Fruit fly (Drosophila melanogaster): ENCODE data around the gene Raf.
A peak's percentile ranks its signal among the peaks of the same experiment; 100 is the strongest.

Raf gene

dm6 chrX:2329312-2329711 is 34.0 kb downstream of the Raf start (continued):
- TF ChIP-seq CG8388 (GFP tag; optimal IDR thresholded peaks at IDR 0.05) (peak; percentile 66), Atf3 (GFP tag; optimal IDR thresholded peaks at IDR 0.05) (peak; percentile 69), CG7372 (GFP tag; IDR thresholded peaks at IDR 0.05) (peak; percentile 61), CG1647 (GFP tag; optimal IDR thresholded peaks at IDR 0.05) (peak; percentile 28), sim (GFP tag; IDR thresholded peaks at IDR 0.05) (peak; percentile 54; the same call in 1 of the 2 replicates), CG16779 (GFP tag; IDR thresholded peaks at IDR 0.05) (no peak), ewg (GFP tag; optimal IDR thresholded peaks at IDR 0.05) (peak; percentile 55), CG6272 (GFP tag; IDR thresholded peaks at IDR 0.05) (peak; percentile 58), CG11398 (GFP tag; optimal IDR thresholded peaks at IDR 0.05) (peak; percentile 80), slbo (GFP tag; IDR thresholded peaks at IDR 0.05) (peak; percentile 82), eyg (GFP tag; optimal IDR thresholded peaks at IDR 0.05) (peak; percentile 37), Atf6 (GFP tag; IDR thresholded peaks at IDR 0.05) (peak; percentile 63), CG2120 (GFP tag; optimal IDR thresholded peaks at IDR 0.05) (peak; percentile 86), B-H2 (GFP tag; optimal IDR thresholded peaks at IDR 0.05) (no peak), CG6689 (GFP tag; IDR thresholded peaks at IDR 0.05) (peak; percentile 66), CG13894 (tag; optimal IDR thresholded peaks at IDR 0.05) (no peak), Hr39 (optimal IDR thresholded peaks at IDR 0.05) (no peak), wor (GFP tag; IDR thresholded peaks at IDR 0.05) (peak; percentile 72), CG18764 (GFP tag; optimal IDR thresholded peaks at IDR 0.05) (peak; percentile 46), zen2 (GFP tag; IDR thresholded peaks at IDR 0.05; ENCODE audit: partially characterized antibody) (no peak), zfh2 (GFP tag; optimal IDR thresholded peaks at IDR 0.05) (peak; percentile 51), sc (optimal IDR thresholded peaks at IDR 0.05) (no peak), sc (GFP tag; optimal IDR thresholded peaks at IDR 0.05) (peak; percentile 7), trh (GFP tag; optimal IDR thresholded peaks at IDR 0.05) (peak; percentile 48), vfl (GFP tag; optimal IDR thresholded peaks at IDR 0.05) (peak; percentile 63), insv (GFP tag; optimal IDR thresholded peaks at IDR 0.05) (no peak), MESR4 (GFP tag; optimal IDR thresholded peaks at IDR 0.05) (no peak), Opbp (GFP tag; IDR thresholded peaks at IDR 0.05; ENCODE audit: partially characterized antibody) (no peak), CrebB (tag; optimal IDR thresholded peaks at IDR 0.05) (peak; percentile 3), sisA (GFP tag; IDR thresholded peaks at IDR 0.05) (peak; percentile 78), Trl (optimal IDR thresholded peaks at IDR 0.05) (no peak), Trl (GFP tag; optimal IDR thresholded peaks at IDR 0.05) (peak; percentile 66), CG3847 (GFP tag; IDR thresholded peaks at IDR 0.05) (peak; percentile 53), CG34422 (GFP tag; IDR thresholded peaks at IDR 0.05) (0 out of 3 replicates have a peak, but pooled peaks have one; percentile 22), CG16863 (GFP tag; optimal IDR thresholded peaks at IDR 0.05) (peak; percentile 87), CG18262 (tag; optimal IDR thresholded peaks at IDR 0.05) (peak; percentile 74), dpn (GFP tag; optimal IDR thresholded peaks at IDR 0.05) (peak; percentile 81 to 88), NC2α (GFP tag; optimal IDR thresholded peaks at IDR 0.05) (peak; percentile 48), Oli (tag; optimal IDR thresholded peaks at IDR 0.05) (peak; percentile 66), CG8359 (GFP tag; optimal IDR thresholded peaks at IDR 0.05; ENCODE audit: borderline replicate concordance) (no peak), sens (GFP tag) (peak; percentile 95), CG6854 (GFP tag; optimal IDR thresholded peaks at IDR 0.05) (peak; percentile 38), TFAM (GFP tag; optimal IDR thresholded peaks at IDR 0.05) (no peak), BEAF-32 (GFP tag; optimal IDR thresholded peaks at IDR 0.05) (no peak), CG6254 (GFP tag; optimal IDR thresholded peaks at IDR 0.05) (peak; percentile 45), bcd (GFP tag; optimal IDR thresholded peaks at IDR 0.05) (peak; percentile 15), CG11247 (GFP tag; IDR thresholded peaks at IDR 0.05) (peak; percentile 66), CG6765 (GFP tag; optimal IDR thresholded peaks at IDR 0.05) (no peak), CG18476 (GFP tag; optimal IDR thresholded peaks at IDR 0.05) (peak; percentile 46), ATbp (GFP tag; optimal IDR thresholded peaks at IDR 0.05) (peak; percentile 83), Fer3 (tag; optimal IDR thresholded peaks at IDR 0.05) (peak; percentile 27), Dll (GFP tag; IDR thresholded peaks at IDR 0.05; ENCODE audit: partially characterized antibody) (no peak)
